Worm (Caenorhabditis elegans) whole organism, L2 larva: ENCODE measurements around the gene K09D9.3.
A peak's percentile ranks its signal among the peaks of the same experiment; 100 is the strongest.

Experiments used
- C34F6.9 ChIP-seq: fragments of 150-350 bp; optimal IDR thresholded peaks from 2 replicates; lab custom pipeline; 2014; ENCODE audit warnings: missing biosample characterization, missing genetic modification characterization
- Y55F3AM.14 ChIP-seq: fragments of 200-800 bp; sonication (Bioruptor generic); optimal IDR thresholded peaks from 2 replicates; lab custom pipeline; 2018; ENCODE audit warnings: mild to moderate bottlenecking, missing genetic modification characterization, missing compliant biosample characterization
- alr-1 ChIP-seq: fragments of 150-350 bp; optimal IDR thresholded peaks from 2 replicates; lab custom pipeline; 2014; ENCODE audit warnings: missing biosample characterization, missing genetic modification characterization
- aly-2 ChIP-seq: fragments of 150-350 bp; optimal IDR thresholded peaks from 2 replicates; lab custom pipeline; 2014; ENCODE audit warnings: missing biosample characterization, missing genetic modification characterization
- ceh-82 ChIP-seq: fragments of 150-350 bp; optimal IDR thresholded peaks from 2 replicates; lab custom pipeline; 2014; ENCODE audit warnings: missing biosample characterization, missing genetic modification characterization
- crh-2 ChIP-seq: sonication (generic microtip); optimal IDR thresholded peaks from 2 replicates; lab custom pipeline; 2017; ENCODE audit warnings: missing biosample characterization, missing genetic modification characterization
- egl-27 ChIP-seq: sonication (generic microtip); optimal IDR thresholded peaks from 3 replicates; lab custom pipeline; 2017; ENCODE audit warnings: missing biosample characterization, missing genetic modification reagents, missing genetic modification characterization
- elt-3 ChIP-seq: sonication (generic microtip); optimal IDR thresholded peaks from 2 replicates; lab custom pipeline; 2017; ENCODE audit warnings: missing biosample characterization, missing genetic modification characterization
- fos-1 ChIP-seq: fragments of 150-350 bp; optimal IDR thresholded peaks from 2 replicates; lab custom pipeline; 2014; ENCODE audit warnings: missing biosample characterization, missing genetic modification characterization
- gmeb-1 ChIP-seq: fragments of 150-350 bp; optimal IDR thresholded peaks from 2 replicates; lab custom pipeline; 2014; ENCODE audit warnings: missing biosample characterization, missing genetic modification characterization
- lin-11 ChIP-seq: fragments of 150-350 bp; sonication (generic microtip); optimal IDR thresholded peaks from 2 replicates; lab custom pipeline; 2014; ENCODE audit warnings: missing biosample characterization, missing genetic modification characterization, inconsistent platforms, mixed read lengths
- lin-13 ChIP-seq: fragments of 150-350 bp; optimal IDR thresholded peaks from 2 replicates; lab custom pipeline; 2014; ENCODE audit warnings: missing biosample characterization, missing genetic modification reagents, missing genetic modification characterization
- lin-39 ChIP-seq: fragments of 150-350 bp; optimal IDR thresholded peaks from 2 replicates; lab custom pipeline; 2014; ENCODE audit warnings: missing biosample characterization, missing genetic modification reagents, missing genetic modification characterization
- lsy-2 ChIP-seq, 2 experiments: fragments of 150-350 bp in 1 of 2; sonication (generic microtip) in 1 of 2; optimal IDR thresholded peaks; 2 replicates each; lab custom pipeline; 2014 to 2017; ENCODE audit warnings: missing biosample characterization in 2 of 2, missing genetic modification characterization in 2 of 2
- mbf-1 ChIP-seq: sonication (generic microtip); optimal IDR thresholded peaks from 2 replicates; lab custom pipeline; 2017; ENCODE audit warnings: missing biosample characterization, missing genetic modification characterization
- mdl-1 ChIP-seq, 2 experiments: fragments of 150-350 bp in 1 of 2; sonication (generic microtip) in 1 of 2; optimal IDR thresholded peaks; 2 replicates each; lab custom pipeline; 2017; ENCODE audit warnings: missing biosample characterization in 2 of 2, missing genetic modification characterization in 2 of 2
- nhr-11 ChIP-seq: fragments of 150-350 bp; optimal IDR thresholded peaks from 2 replicates; lab custom pipeline; 2014; ENCODE audit warnings: missing biosample characterization, missing genetic modification characterization
- nhr-12 ChIP-seq: fragments of 150-350 bp; optimal IDR thresholded peaks from 2 replicates; lab custom pipeline; 2014; ENCODE audit warnings: missing biosample characterization, missing genetic modification characterization
- nhr-21 ChIP-seq: fragments of 150-350 bp; optimal IDR thresholded peaks from 2 replicates; lab custom pipeline; 2014; ENCODE audit warnings: missing biosample characterization, missing genetic modification characterization
- nhr-237 ChIP-seq: fragments of 150-350 bp; optimal IDR thresholded peaks from 2 replicates; lab custom pipeline; 2014; ENCODE audit warnings: missing biosample characterization, missing genetic modification characterization
- nhr-25 ChIP-seq: fragments of 150-350 bp; sonication (generic microtip); optimal IDR thresholded peaks from 3 replicates; lab custom pipeline; 2014; ENCODE audit warnings: missing biosample characterization, missing genetic modification characterization
- nhr-6 ChIP-seq: fragments of 150-350 bp; optimal IDR thresholded peaks from 2 replicates; lab custom pipeline; 2014; ENCODE audit warnings: missing biosample characterization, missing genetic modification characterization
- peb-1 ChIP-seq: fragments of 150-350 bp; optimal IDR thresholded peaks from 2 replicates; lab custom pipeline; 2014; ENCODE audit warnings: missing biosample characterization, missing genetic modification characterization
- sma-3 ChIP-seq: sonication (generic microtip); optimal IDR thresholded peaks from 2 replicates; lab custom pipeline; 2016; ENCODE audit warnings: missing genetic modification reagents, missing genetic modification characterization, missing compliant biosample characterization
- sma-9 ChIP-seq, 2 experiments: fragments of 150-350 bp in 1 of 2; sonication (generic microtip) in 1 of 2; optimal IDR thresholded peaks; 2 replicates each; lab custom pipeline; 2014 to 2016; ENCODE audit warnings: missing genetic modification characterization in 2 of 2, mild to moderate bottlenecking in 1 of 2, missing biosample characterization in 1 of 2, missing compliant biosample characterization in 1 of 2, missing genetic modification reagents in 1 of 2, moderate library complexity in 1 of 2
- snpc-4 ChIP-seq: fragments of 150-350 bp; optimal IDR thresholded peaks from 2 replicates; lab custom pipeline; 2014; ENCODE audit warnings: missing biosample characterization, missing genetic modification characterization
- unc-39 ChIP-seq: fragments of 150-350 bp; optimal IDR thresholded peaks from 2 replicates; lab custom pipeline; 2014; ENCODE audit warnings: missing biosample characterization, missing genetic modification characterization
- unc-55 ChIP-seq: fragments of 150-350 bp; sonication (generic microtip); optimal IDR thresholded peaks from 3 replicates; lab custom pipeline; 2014; ENCODE audit warnings: missing biosample characterization, missing genetic modification reagents, missing genetic modification characterization
- unc-62 ChIP-seq: fragments of 150-350 bp; optimal IDR thresholded peaks from 2 replicates; lab custom pipeline; 2014; ENCODE audit warnings: missing biosample characterization, missing genetic modification reagents, missing genetic modification characterization
- zag-1 ChIP-seq: fragments of 150-350 bp; optimal IDR thresholded peaks from 2 replicates; lab custom pipeline; 2014; ENCODE audit warnings: missing biosample characterization, missing genetic modification characterization
- ztf-1 ChIP-seq: fragments of 200-800 bp; sonication (Bioruptor generic); conservative IDR thresholded peaks from 2 replicates; pipeline ENCODE4 v1.3.6; 2022; ENCODE audit warnings: missing genetic modification characterization, missing compliant biosample characterization
- ztf-4 ChIP-seq: fragments of 150-350 bp; optimal IDR thresholded peaks from 2 replicates; lab custom pipeline; 2014; ENCODE audit warnings: missing biosample characterization, missing genetic modification characterization

Gene K09D9.3

DNA sequence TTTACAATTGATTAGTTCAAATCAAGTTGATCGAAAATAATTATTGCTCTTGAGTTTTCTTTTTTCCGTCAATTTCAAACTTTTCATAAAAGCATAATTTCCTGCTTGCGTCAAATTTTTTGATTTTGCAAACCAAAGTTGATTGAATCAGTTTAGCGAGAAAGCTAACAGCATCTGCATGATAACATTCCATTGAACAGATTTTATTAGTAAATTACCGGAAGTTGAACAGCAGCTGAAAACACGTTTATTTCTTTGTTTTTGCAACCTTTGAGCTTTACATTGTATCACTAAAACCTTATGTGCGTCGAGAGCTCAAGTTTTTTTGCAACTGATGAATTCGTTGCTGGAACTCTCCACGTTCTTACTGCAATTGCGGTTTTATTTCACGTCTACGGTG lies 28.3 kb downstream of the K09D9.3 start, which contains the start of gene srh-169:
TSS of gene srh-169 (plus strand) at position 301 of the 400 bp plus-strand sequence.
- TF ChIP-seq alr-1 (tag; lab: Kevin White, UChicago) (no peak), mdl-1 (tag; optimal IDR thresholded peaks at IDR 0.05; lab: Kevin White, UChicago) (no peak), nhr-11 (no peak), nhr-25 (no peak), peb-1 (tag; lab: Kevin White, UChicago) (no peak), ztf-4 (no peak), snpc-4 (tag; lab: Kevin White, UChicago) (no peak), unc-39 (tag; lab: Kevin White, UChicago) (no peak), lsy-2 (tag; optimal IDR thresholded peaks at IDR 0.05; lab: Kevin White, UChicago) (no peak), egl-27 (tag; lab: Kevin White, UChicago) (no peak), unc-55 (GFP tag; lab: Kevin White, UChicago) (no peak), nhr-21 (tag; lab: Kevin White, UChicago) (no peak), zag-1 (tag; lab: Kevin White, UChicago) (no peak), ztf-1 (GFP tag; lab: Robert Waterston, UW) (no peak), mbf-1 (tag; lab: Kevin White, UChicago) (no peak), elt-3 (tag; lab: Kevin White, UChicago) (no peak), C34F6.9 (tag; lab: Kevin White, UChicago) (no peak), unc-62 (GFP tag; lab: Kevin White, UChicago) (no peak), crh-2 (tag; lab: Kevin White, UChicago) (no peak), nhr-237 (tag; lab: Kevin White, UChicago) (no peak)

DNA sequence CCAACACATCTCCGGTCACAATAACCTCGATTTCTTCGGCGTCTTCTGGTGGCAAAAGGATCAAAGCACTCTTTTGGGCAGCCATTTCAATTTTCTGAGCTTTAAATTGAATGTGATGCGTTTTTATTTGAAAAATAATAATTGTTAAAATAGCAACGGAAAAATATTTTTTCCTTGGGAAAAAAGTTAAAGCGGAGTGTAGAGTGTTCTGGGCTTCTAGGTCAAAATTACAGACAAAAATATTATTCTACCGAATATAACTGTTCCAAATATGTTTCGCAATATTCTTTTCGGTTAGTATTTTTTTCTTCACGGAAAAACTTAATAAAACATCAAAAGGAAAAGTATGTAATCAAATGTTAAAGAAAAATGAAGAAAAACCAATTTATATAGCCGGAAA lies 35.7 kb downstream of the K09D9.3 start, which contains the start of gene djr-1.2:
TSS of gene djr-1.2 (minus strand) at position 101 of the 400 bp plus-strand sequence.
- TF ChIP-seq egl-27 (tag; lab: Kevin White, UChicago) (no peak), fos-1 (tag; lab: Kevin White, UChicago) (no peak), sma-9 (GFP tag; optimal IDR thresholded peaks at IDR 0.05; lab: Kevin White, UChicago) (no peak), sma-9 (tag; optimal IDR thresholded peaks at IDR 0.05; lab: Kevin White, UChicago) (no peak), sma-3 (GFP tag; lab: Kevin White, UChicago) (no peak), unc-62 (GFP tag; lab: Kevin White, UChicago) (no peak), lin-11 (no peak), Y55F3AM.14 (GFP tag; lab: Kevin White, UChicago) (no peak), snpc-4 (tag; lab: Kevin White, UChicago) (no peak), nhr-12 (tag; lab: Kevin White, UChicago) (no peak), lin-39 (tag; lab: Kevin White, UChicago) (no peak), lsy-2 (tag; optimal IDR thresholded peaks at IDR 0.05; lab: Kevin White, UChicago) (no peak), ceh-82 (no peak), mdl-1 (tag; optimal IDR thresholded peaks at IDR 0.05; lab: Kevin White, UChicago) (no peak), nhr-6 (no peak)

ce11 chrV:4056203-4056602 lies 36.9 kb downstream of the K09D9.3 start:
- no peak for TF ChIP-seq lsy-2 (tag; optimal IDR thresholded peaks at IDR 0.05; lab: Kevin White, UChicago)
- no peak for TF ChIP-seq aly-2 (tag; lab: Kevin White, UChicago)
- TF ChIP-seq nhr-6 = no peak
- no peak for TF ChIP-seq lin-13 (GFP tag; lab: Kevin White, UChicago)
- TF ChIP-seq nhr-21 (tag; lab: Kevin White, UChicago) = no peak
- TF ChIP-seq unc-55 (GFP tag; lab: Kevin White, UChicago) = no peak
- TF ChIP-seq Y55F3AM.14 (GFP tag; lab: Kevin White, UChicago) = no peak
- no peak for TF ChIP-seq ztf-4

DNA sequence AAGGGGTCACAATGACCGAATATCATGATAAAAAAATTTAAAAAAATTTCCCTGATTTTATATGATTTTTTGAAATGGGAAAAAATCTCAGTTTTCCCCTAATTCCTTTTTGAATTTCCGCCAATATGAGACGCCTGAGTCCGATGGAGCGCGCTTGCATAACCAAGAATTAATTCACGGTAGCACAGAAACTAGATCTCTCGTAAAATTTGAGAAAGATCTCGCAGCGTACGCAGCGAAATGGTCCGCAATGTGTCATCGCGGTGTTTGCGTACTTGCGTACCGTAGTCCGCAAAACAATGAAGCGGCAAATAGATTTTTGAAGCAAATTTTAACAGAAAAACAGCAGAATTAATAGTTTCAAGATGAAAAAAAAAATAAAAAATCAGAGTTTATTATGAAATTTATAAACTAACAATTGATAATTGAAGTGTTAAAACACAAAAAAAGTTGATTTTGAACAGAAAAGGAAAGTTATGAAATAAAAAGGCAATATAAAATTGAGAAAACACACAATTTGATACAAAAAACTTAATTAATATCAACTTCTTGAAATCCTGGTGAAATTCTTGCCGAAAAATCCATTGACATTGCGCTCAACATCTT lies 44.4 kb downstream of the K09D9.3 start:
- TF ChIP-seq lsy-2 (tag; optimal IDR thresholded peaks at IDR 0.05; lab: Kevin White, UChicago) (peak; percentile 63 to 89), gmeb-1 (tag; lab: Kevin White, UChicago) (peak; percentile 36)
